Worm (Caenorhabditis elegans): ENCODE results near the gene clec-6.

ce11 chrIII:4905405-4905804, 18.2 kb upstream of the clec-6 start, which contains the start of gene F26F4.8:
- no peak for TF ChIP-seq madf-9 (GFP tag; conservative IDR thresholded peaks at IDR 0.05)
- no peak for TF ChIP-seq unc-39 (tag; optimal IDR thresholded peaks at IDR 0.05)
- TF ChIP-seq madf-5 (GFP tag; IDR thresholded peaks at IDR 0.05) = no peak
- no peak for TF ChIP-seq ces-1 (GFP tag; optimal IDR thresholded peaks at IDR 0.05)
- TF ChIP-seq snpc-4 (tag; optimal IDR thresholded peaks at IDR 0.05) = no peak
